Fruit fly (Drosophila melanogaster) S2 (cell line): Measurements from ENCODE around the gene CG42495.

Source experiments
- CG8478 ChIP-seq: fragments of >200 bp; optimal IDR thresholded peaks from 2 replicates; lab custom pipeline; 2018
- CTCF ChIP-seq, 2 experiments: fragments of >200 bp; optimal IDR thresholded peaks; 2 replicates each; lab custom pipeline; 2018

Gene CG42495

dm6 chr3L:18667115-18667514 is at the start of gene CG42495:
Gene CG42495 (plus strand): TSS chr3L:18667361.
- TF ChIP-seq CTCF (optimal IDR thresholded peaks at IDR 0.05; lab: Kevin White, UChicago) (peak; percentile 85 to 92), CG8478 (lab: Kevin White, UChicago) (no peak)

- TF ChIP-seq CTCF (optimal IDR thresholded peaks at IDR 0.05; lab: Kevin White, UChicago) (peak; percentile 67 to 69), CG8478 (lab: Kevin White, UChicago) (no peak)
Observed at dm6 chr3L:18617893-18618577, 49.1 kb upstream of the CG42495 start, which contains the start of the genes CG13380 and CG4174. Gene CG13380 (minus strand): TSS chr3L:18617943. Gene CG4174 (minus strand): TSS chr3L:18617943.

dm6 chr3L:18620988-18621734 is 46.0 kb upstream of the CG42495 start:
- no peak for TF ChIP-seq CG8478 (lab: Kevin White, UChicago)
- peak in 1 of 2 experiments; percentile 35 for TF ChIP-seq CTCF (optimal IDR thresholded peaks at IDR 0.05; lab: Kevin White, UChicago)

- TF ChIP-seq CTCF (optimal IDR thresholded peaks at IDR 0.05; lab: Kevin White, UChicago), result no peak
- TF ChIP-seq CG8478 (lab: Kevin White, UChicago), result no peak
Observed at dm6 chr3L:18621735-18622421, 45.3 kb upstream of the CG42495 start, which contains the start of gene not. Gene not (minus strand): TSS chr3L:18622129.

- TF ChIP-seq CG8478 (lab: Kevin White, UChicago) (no peak), CTCF (optimal IDR thresholded peaks at IDR 0.05; lab: Kevin White, UChicago) (no peak)
Observed at dm6 chr3L:18622422-18622739, 44.8 kb upstream of the CG42495 start, which contains the start of gene bora. Gene bora (plus strand): TSS chr3L:18622692.

- TF ChIP-seq CG8478 (lab: Kevin White, UChicago), result no peak
- TF ChIP-seq CTCF (optimal IDR thresholded peaks at IDR 0.05; lab: Kevin White, UChicago), result no peak
Observed at dm6 chr3L:18625786-18626185, 41.4 kb upstream of the CG42495 start, which contains the start of gene MYPT-75D. Gene MYPT-75D (plus strand): TSS chr3L:18625959.

- TF ChIP-seq CTCF (optimal IDR thresholded peaks at IDR 0.05; lab: Kevin White, UChicago) (no peak), CG8478 (lab: Kevin White, UChicago) (no peak)
Observed at dm6 chr3L:18626451-18627079, 40.6 kb upstream of the CG42495 start.

- TF ChIP-seq CTCF (optimal IDR thresholded peaks at IDR 0.05; lab: Kevin White, UChicago), result no peak
- no peak for TF ChIP-seq CG8478 (lab: Kevin White, UChicago)
Observed at dm6 chr3L:18627657-18628455, 39.3 kb upstream of the CG42495 start.

dm6 chr3L:18628458-18628857 is 38.7 kb upstream of the CG42495 start:
- TF ChIP-seq CTCF (optimal IDR thresholded peaks at IDR 0.05; lab: Kevin White, UChicago) (no peak), CG8478 (lab: Kevin White, UChicago) (no peak)

- TF ChIP-seq CG8478 (lab: Kevin White, UChicago) (no peak), CTCF (optimal IDR thresholded peaks at IDR 0.05; lab: Kevin White, UChicago) (no peak)
Observed at dm6 chr3L:18629874-18630273, 37.3 kb upstream of the CG42495 start.

dm6 chr3L:18632187-18632635 is 35.0 kb upstream of the CG42495 start:
- no peak for TF ChIP-seq CG8478 (lab: Kevin White, UChicago)
- no peak for TF ChIP-seq CTCF (optimal IDR thresholded peaks at IDR 0.05; lab: Kevin White, UChicago)

- TF ChIP-seq CG8478 (lab: Kevin White, UChicago), result no peak
- TF ChIP-seq CTCF (optimal IDR thresholded peaks at IDR 0.05; lab: Kevin White, UChicago), result no peak
Observed at dm6 chr3L:18633084-18633483, 34.1 kb upstream of the CG42495 start.

- TF ChIP-seq CG8478 (lab: Kevin White, UChicago), result no peak
- no peak for TF ChIP-seq CTCF (optimal IDR thresholded peaks at IDR 0.05; lab: Kevin White, UChicago)
Observed at dm6 chr3L:18634792-18635471, 32.2 kb upstream of the CG42495 start.
